Worm (Caenorhabditis elegans) whole organism, L3 larva: ENCODE measurements around the gene F56C4.2.

ENCODE experiments used
- elt-2 ChIP-seq: sonication (generic microtip); optimal IDR thresholded peaks from 2 replicates; lab custom pipeline; 2016; ENCODE audit warnings: missing genetic modification reagents, mild to moderate bottlenecking, missing genetic modification characterization, missing compliant biosample characterization
- elt-3 ChIP-seq, 3 experiments: fragments of 150-350 bp in 1 of 3; sonication (generic microtip) in 2 of 3; optimal IDR thresholded peaks; 2 replicates in 2 of 3; 4 replicates in 1 of 3; lab custom pipeline; 2014 to 2017; ENCODE audit warnings: missing biosample characterization in 3 of 3, missing genetic modification characterization in 3 of 3
- fkh-10 ChIP-seq: sonication (generic microtip); optimal IDR thresholded peaks from 2 replicates; lab custom pipeline; 2017; ENCODE audit warnings: missing biosample characterization, missing genetic modification reagents, missing genetic modification characterization
- nhr-12 ChIP-seq: fragments of 150-350 bp; optimal IDR thresholded peaks from 2 replicates; lab custom pipeline; 2014; ENCODE audit warnings: missing biosample characterization, missing genetic modification characterization
- nhr-237 ChIP-seq: fragments of 150-350 bp; optimal IDR thresholded peaks from 2 replicates; lab custom pipeline; 2014; ENCODE audit warnings: missing biosample characterization, missing genetic modification characterization
- nhr-77 ChIP-seq: fragments of 150-350 bp; optimal IDR thresholded peaks from 2 replicates; lab custom pipeline; 2014; ENCODE audit warnings: missing biosample characterization, missing genetic modification characterization
- unc-62 ChIP-seq: fragments of 150-350 bp; sonication (generic microtip); optimal IDR thresholded peaks from 4 replicates; lab custom pipeline; 2014; ENCODE audit warnings: missing biosample characterization, missing genetic modification reagents, missing genetic modification characterization

- TF ChIP-seq nhr-237 (tag; lab: Kevin White, UChicago), result no peak
- no peak for TF ChIP-seq elt-2
- TF ChIP-seq nhr-12, result no peak
- no peak for TF ChIP-seq nhr-77 (tag; lab: Kevin White, UChicago)
- no peak for TF ChIP-seq elt-3 (tag; optimal IDR thresholded peaks at IDR 0.05; lab: Kevin White, UChicago)
- no peak for TF ChIP-seq fkh-10 (GFP tag; lab: Kevin White, UChicago)
- TF ChIP-seq unc-62, result no peak
These were observed 25.1 kb downstream of the F56C4.2 start, which contains the start of gene K08C7.7 for ce11 chrIV:10664134-10664533.
